Fruit fly (Drosophila melanogaster) whole organism, embryonic: ENCODE measurements around the gene uif.

Experiments used
- Abd-B ChIP-seq: fragments of 200-800 bp; sonication (Bioruptor generic); optimal IDR thresholded peaks from 2 replicates; lab custom pipeline; 2018; ENCODE audit warnings: missing biosample characterization, mild to moderate bottlenecking, missing genetic modification characterization, moderate library complexity
- Ada2b ChIP-seq: fragments of 200-800 bp; sonication (Bioruptor generic); IDR thresholded peaks from 2 replicates; pipeline ENCODE4 v1.3.6; 2022; ENCODE audit warnings: missing biosample characterization, missing genetic modification characterization
- C15 ChIP-seq: fragments of 200-800 bp; sonication (Bioruptor generic); IDR thresholded peaks from 3 replicates; pipeline ENCODE4 v1.3.6; 2022; ENCODE audit warnings: missing biosample characterization, missing genetic modification characterization
- CG10959 ChIP-seq: fragments of 200-800 bp; sonication (Bioruptor generic); IDR thresholded peaks from 2 replicates; pipeline ENCODE4 v1.3.6; 2022; ENCODE audit warnings: missing biosample characterization, missing genetic modification characterization
- CG11247 ChIP-seq: fragments of 200-800 bp; sonication (Bioruptor generic); IDR thresholded peaks from 2 replicates; pipeline ENCODE4 v1.3.6; 2022; ENCODE audit warnings: missing biosample characterization, missing genetic modification characterization
- CG11696 ChIP-seq: fragments of 200-800 bp; sonication (Bioruptor generic); IDR thresholded peaks from 2 replicates; pipeline ENCODE4 v1.3.6; 2022; ENCODE audit warnings: missing biosample characterization, missing genetic modification characterization
- CG12299 ChIP-seq: fragments of 200-800 bp; sonication (Bioruptor generic); optimal IDR thresholded peaks from 2 replicates; lab custom pipeline; 2018; ENCODE audit warnings: missing biosample characterization, mild to moderate bottlenecking, missing genetic modification characterization
- CG13287 ChIP-seq: fragments of 200-800 bp; sonication (Bioruptor generic); IDR thresholded peaks from 2 replicates; pipeline ENCODE4 v1.3.6; 2022; ENCODE audit warnings: missing biosample characterization, missing genetic modification characterization; ENCODE audit not compliant: partially characterized antibody
- CG13296 ChIP-seq: fragments of 200-800 bp; sonication (Bioruptor generic); optimal IDR thresholded peaks from 3 replicates; lab custom pipeline; 2018; ENCODE audit warnings: missing biosample characterization, mild to moderate bottlenecking, missing genetic modification characterization
- CG13624 ChIP-seq: fragments of 200-800 bp; sonication (Bioruptor generic); optimal IDR thresholded peaks from 2 replicates; lab custom pipeline; 2016; ENCODE audit warnings: missing biosample characterization, missing genetic modification characterization
- CG14441 ChIP-seq: fragments of 200-800 bp; sonication (Bioruptor generic); IDR thresholded peaks from 2 replicates; pipeline ENCODE4 v1.3.6; 2022; ENCODE audit warnings: missing biosample characterization, missing genetic modification characterization
- CG15073 ChIP-seq: fragments of 200-800 bp; sonication (Bioruptor generic); optimal IDR thresholded peaks from 2 replicates; lab custom pipeline; 2016; ENCODE audit warnings: missing biosample characterization, missing genetic modification characterization
- CG1603 ChIP-seq: fragments of 200-800 bp; sonication (Bioruptor generic); optimal IDR thresholded peaks from 2 replicates; lab custom pipeline; 2019; ENCODE audit warnings: missing biosample characterization, mild to moderate bottlenecking, missing genetic modification characterization, moderate library complexity
- CG16779 ChIP-seq: fragments of 200-800 bp; sonication (Bioruptor generic); IDR thresholded peaks from 2 replicates; pipeline ENCODE4 v1.3.6; 2022; ENCODE audit warnings: missing biosample characterization, missing genetic modification characterization
- CG2116 ChIP-seq: fragments of 200-800 bp; sonication (Bioruptor generic); optimal IDR thresholded peaks from 3 replicates; lab custom pipeline; 2018; ENCODE audit warnings: missing biosample characterization, mild to moderate bottlenecking, missing genetic modification characterization
- CG2678 ChIP-seq: fragments of 200-800 bp; sonication (Bioruptor generic); optimal IDR thresholded peaks from 3 replicates; lab custom pipeline; 2019; ENCODE audit warnings: missing biosample characterization, mild to moderate bottlenecking, missing genetic modification characterization, moderate library complexity
- CG31388 ChIP-seq: fragments of 200-800 bp; sonication (Bioruptor generic); optimal IDR thresholded peaks from 2 replicates; lab custom pipeline; 2016; ENCODE audit warnings: missing biosample characterization, missing genetic modification characterization
- CG34376 ChIP-seq: fragments of 200-800 bp; sonication (Bioruptor generic); optimal IDR thresholded peaks from 2 replicates; lab custom pipeline; 2018; ENCODE audit warnings: missing biosample characterization, mild to moderate bottlenecking, missing genetic modification characterization
- CG3838 ChIP-seq: fragments of 200-800 bp; sonication (Bioruptor generic); optimal IDR thresholded peaks from 3 replicates; lab custom pipeline; 2016; ENCODE audit warnings: missing biosample characterization, missing genetic modification characterization
- CG8281 ChIP-seq: fragments of 200-800 bp; sonication (Bioruptor generic); optimal IDR thresholded peaks from 2 replicates; lab custom pipeline; 2018; ENCODE audit warnings: missing biosample characterization, mild to moderate bottlenecking, missing genetic modification characterization, moderate library complexity
- CG8388 ChIP-seq: fragments of 200-800 bp; sonication (Bioruptor generic); optimal IDR thresholded peaks from 2 replicates; lab custom pipeline; 2019; ENCODE audit warnings: missing biosample characterization, mild to moderate bottlenecking, missing genetic modification characterization, moderate library complexity
- CG8924 ChIP-seq: fragments of 200-800 bp; optimal IDR thresholded peaks from 3 replicates; lab custom pipeline; 2019; ENCODE audit warnings: missing biosample characterization, mild to moderate bottlenecking, missing genetic modification characterization, moderate library complexity
- CG9609 ChIP-seq: fragments of 200-800 bp; sonication (Bioruptor generic); optimal IDR thresholded peaks from 3 replicates; lab custom pipeline; 2016; ENCODE audit warnings: missing biosample characterization, missing genetic modification characterization
- CTCF ChIP-seq: fragments of 200-800 bp; sonication (Bioruptor generic); optimal IDR thresholded peaks from 2 replicates; lab custom pipeline; 2017; ENCODE audit warnings: missing biosample characterization, mild to moderate bottlenecking, missing genetic modification characterization, moderate library complexity
- Chrac-16 ChIP-seq: fragments of 200-800 bp; sonication (Bioruptor generic); optimal IDR thresholded peaks from 3 replicates; lab custom pipeline; 2016; ENCODE audit warnings: missing biosample characterization, missing genetic modification characterization
- D19A ChIP-seq: fragments of 200-800 bp; optimal IDR thresholded peaks from 3 replicates; lab custom pipeline; 2019; ENCODE audit warnings: missing biosample characterization, mild to moderate bottlenecking, missing genetic modification characterization, moderate library complexity
- Dad ChIP-seq: fragments of 200-800 bp; sonication (Bioruptor generic); optimal IDR thresholded peaks from 3 replicates; lab custom pipeline; 2016; ENCODE audit warnings: missing biosample characterization, missing genetic modification characterization
- Deaf1 ChIP-seq: fragments of 200-800 bp; optimal IDR thresholded peaks from 3 replicates; lab custom pipeline; 2019; ENCODE audit warnings: missing biosample characterization, mild to moderate bottlenecking, missing genetic modification characterization, moderate library complexity
- Dref ChIP-seq: fragments of 200-800 bp; sonication (Bioruptor generic); IDR thresholded peaks from 2 replicates; pipeline ENCODE4 v1.3.6; 2022; ENCODE audit warnings: missing biosample characterization, missing genetic modification characterization
- Gug ChIP-seq: fragments of 200-800 bp; sonication (Bioruptor generic); IDR thresholded peaks from 4 replicates; pipeline ENCODE4 v1.3.6; 2022; ENCODE audit warnings: missing biosample characterization, missing genetic modification characterization
- H15 ChIP-seq: fragments of 200-800 bp; sonication (Bioruptor generic); IDR thresholded peaks from 3 replicates; pipeline ENCODE4 v1.3.6; 2022; ENCODE audit warnings: missing biosample characterization, missing genetic modification characterization
- Hr78 ChIP-seq, 2 experiments: fragments of 200-800 bp in 1 of 2; fragments of >200 bp in 1 of 2; sonication (Bioruptor generic) in 1 of 2; optimal IDR thresholded peaks; 2 replicates each; lab custom pipeline; 2017 to 2019; ENCODE audit warnings: missing biosample characterization in 2 of 2, missing genetic modification characterization in 2 of 2, mild to moderate bottlenecking in 1 of 2, moderate library complexity in 1 of 2
- MBD-R2 ChIP-seq: fragments of 200-800 bp; sonication (Bioruptor generic); IDR thresholded peaks from 2 replicates; pipeline ENCODE4 v1.3.6; 2022; ENCODE audit warnings: missing biosample characterization, missing genetic modification characterization
- Meics ChIP-seq: fragments of 200-800 bp; sonication (Bioruptor generic); optimal IDR thresholded peaks from 2 replicates; lab custom pipeline; 2017; ENCODE audit warnings: missing biosample characterization, mild to moderate bottlenecking, missing genetic modification characterization
- Sin3A ChIP-seq: fragments of >200 bp; optimal IDR thresholded peaks from 2 replicates; lab custom pipeline; 2018
- TFAM ChIP-seq: fragments of 200-800 bp; sonication (Bioruptor generic); optimal IDR thresholded peaks from 2 replicates; lab custom pipeline; 2017; ENCODE audit warnings: missing biosample characterization, missing genetic modification characterization, inconsistent platforms
- Usf ChIP-seq: fragments of 200-800 bp; sonication (Bioruptor generic); optimal IDR thresholded peaks from 2 replicates; lab custom pipeline; 2017; ENCODE audit warnings: missing genotype, missing biosample characterization, missing genetic modification characterization
- ab ChIP-seq: fragments of 200-800 bp; sonication (Bioruptor generic); optimal IDR thresholded peaks from 2 replicates; lab custom pipeline; 2016; ENCODE audit warnings: missing biosample characterization, missing genetic modification characterization
- ap ChIP-seq: fragments of 200-800 bp; sonication (Bioruptor generic); IDR thresholded peaks from 2 replicates; pipeline ENCODE4 v1.3.6; 2022; ENCODE audit warnings: missing biosample characterization, missing genetic modification characterization
- ase ChIP-seq: fragments of 200-800 bp; sonication (Bioruptor generic); IDR thresholded peaks from 3 replicates; pipeline ENCODE4 v1.3.6; 2022; ENCODE audit warnings: missing biosample characterization, missing genetic modification characterization
- dati ChIP-seq: fragments of 200-800 bp; sonication (Bioruptor generic); IDR thresholded peaks from 2 replicates; pipeline ENCODE4 v1.3.6; 2022; ENCODE audit warnings: missing biosample characterization, missing genetic modification characterization
- disco-r ChIP-seq: fragments of 200-800 bp; sonication (Bioruptor generic); optimal IDR thresholded peaks from 2 replicates; lab custom pipeline; 2016; ENCODE audit warnings: missing biosample characterization, missing genetic modification characterization
- exex ChIP-seq: fragments of 200-800 bp; sonication (Bioruptor generic); optimal IDR thresholded peaks from 4 replicates; lab custom pipeline; 2018; ENCODE audit warnings: missing biosample characterization, mild to moderate bottlenecking, missing genetic modification characterization, moderate library complexity
- fd3F ChIP-seq: fragments of 200-800 bp; sonication (Bioruptor generic); optimal IDR thresholded peaks from 2 replicates; lab custom pipeline; 2018; ENCODE audit warnings: missing biosample characterization, mild to moderate bottlenecking, missing genetic modification characterization, moderate library complexity
- fd96Cb ChIP-seq: fragments of 200-800 bp; sonication (Bioruptor generic); optimal IDR thresholded peaks from 2 replicates; lab custom pipeline; 2018; ENCODE audit warnings: missing biosample characterization, mild to moderate bottlenecking, missing genetic modification characterization, moderate library complexity
- hkb ChIP-seq, 2 experiments: fragments of 200-800 bp in 1 of 2; fragments of >200 bp in 1 of 2; sonication (Bioruptor generic) in 1 of 2; IDR thresholded peaks in 1 of 2; optimal IDR thresholded peaks in 1 of 2; 2 replicates each; pipeline versions ENCODE4 v1.3.6 to Lab custom; 2017 to 2022; ENCODE audit warnings: missing biosample characterization in 1 of 2, missing genetic modification characterization in 1 of 2
- peb ChIP-seq: fragments of 200-800 bp; sonication (Bioruptor generic); IDR thresholded peaks from 2 replicates; pipeline ENCODE4 v1.3.6; 2022; ENCODE audit warnings: missing biosample characterization, missing genetic modification characterization
- pum ChIP-seq: fragments of 200-800 bp; sonication (Bioruptor generic); optimal IDR thresholded peaks from 2 replicates; lab custom pipeline; 2016; ENCODE audit warnings: missing biosample characterization, missing genetic modification characterization
- sens-2 ChIP-seq: fragments of 200-800 bp; sonication (Bioruptor generic); IDR thresholded peaks from 2 replicates; pipeline ENCODE4 v1.3.6; 2022; ENCODE audit warnings: missing biosample characterization, missing genetic modification characterization
- sima ChIP-seq: fragments of 200-800 bp; sonication (Bioruptor generic); optimal IDR thresholded peaks from 2 replicates; lab custom pipeline; 2016; ENCODE audit warnings: missing biosample characterization, missing genetic modification characterization
- vfl ChIP-seq: fragments of 200-800 bp; sonication (Bioruptor generic); optimal IDR thresholded peaks from 2 replicates; lab custom pipeline; 2016; ENCODE audit warnings: missing biosample characterization, missing genetic modification characterization
- vvl ChIP-seq: fragments of 200-800 bp; sonication (Bioruptor generic); IDR thresholded peaks from 2 replicates; pipeline ENCODE4 v1.3.6; 2022; ENCODE audit warnings: missing biosample characterization, missing genetic modification characterization
- wek ChIP-seq: fragments of 200-800 bp; sonication (Bioruptor generic); optimal IDR thresholded peaks from 3 replicates; lab custom pipeline; 2018; ENCODE audit warnings: missing biosample characterization, mild to moderate bottlenecking, missing genetic modification characterization, moderate library complexity

uif gene

DNA sequence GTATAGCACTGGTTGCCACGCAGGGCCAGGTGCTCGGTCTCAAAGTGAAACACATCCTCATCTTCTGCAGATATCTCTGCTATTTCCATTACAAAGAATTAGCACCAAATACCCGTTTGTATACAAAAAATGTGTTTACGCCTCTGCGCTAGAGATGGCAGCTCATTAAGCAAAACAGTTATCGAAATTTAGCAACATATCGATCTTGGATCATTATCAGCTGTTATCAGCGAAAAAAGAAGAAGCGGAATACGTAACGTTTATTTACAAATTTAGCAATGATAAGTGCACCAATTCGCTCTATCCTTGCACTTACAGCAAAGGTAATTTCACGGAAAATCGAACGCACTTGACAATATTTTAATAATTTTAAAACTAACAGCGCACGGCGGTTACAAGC is 50.0 kb downstream of the uif start, which contains the start of the genes Atac1 and Hmgcl (continued):
- TF ChIP-seq Meics: no peak
- no peak for TF ChIP-seq CG31388
- no peak for TF ChIP-seq pum (GFP tag; lab: Kevin White, UChicago)
- TF ChIP-seq vfl (GFP tag; lab: Kevin White, UChicago): no peak
- 0 out of 2 replicates have a peak, but pooled peaks have one; percentile 32 for TF ChIP-seq vvl (GFP tag; lab: Robert Waterston, UW)
- no peak for TF ChIP-seq Hr78 (GFP tag; optimal IDR thresholded peaks at IDR 0.05; lab: Kevin White, UChicago)
- TF ChIP-seq Deaf1 (tag; lab: Kevin White, UChicago): no peak
- TF ChIP-seq Gug (GFP tag; lab: Robert Waterston, UW): no peak
- no peak for TF ChIP-seq ase
- no peak for TF ChIP-seq CG8388 (GFP tag; lab: Kevin White, UChicago)
- no peak for TF ChIP-seq ap (GFP tag; lab: Robert Waterston, UW)
- no peak for TF ChIP-seq CG16779 (GFP tag; lab: Robert Waterston, UW)
- TF ChIP-seq dati (GFP tag; lab: Robert Waterston, UW): no peak
- peak; percentile 65 for TF ChIP-seq Dref (GFP tag; lab: Robert Waterston, UW)
- TF ChIP-seq CG13624: no peak
- TF ChIP-seq CG11247 (GFP tag; lab: Robert Waterston, UW): no peak
- TF ChIP-seq CG34376: no peak
- no peak for TF ChIP-seq Sin3A (lab: Kevin White, UChicago)
- TF ChIP-seq CG2116: peak; percentile 14
- no peak for TF ChIP-seq CG9609
- no peak for TF ChIP-seq CG15073 (GFP tag; lab: Kevin White, UChicago)
- TF ChIP-seq fd3F (GFP tag; lab: Kevin White, UChicago): no peak
- no peak for TF ChIP-seq CG3838 (GFP tag; lab: Kevin White, UChicago)
- TF ChIP-seq wek (GFP tag; lab: Kevin White, UChicago): no peak
- TF ChIP-seq sima (GFP tag; lab: Kevin White, UChicago): no peak
- no peak for TF ChIP-seq Abd-B (GFP tag; lab: Kevin White, UChicago)
- no peak for TF ChIP-seq CG10959
- no peak for TF ChIP-seq Chrac-16 (GFP tag; lab: Kevin White, UChicago)
- TF ChIP-seq CG2678 (tag; lab: Kevin White, UChicago): no peak
- TF ChIP-seq fd96Cb (tag; lab: Kevin White, UChicago): no peak
- no peak for TF ChIP-seq CG8924
- no peak for TF ChIP-seq Ada2b (GFP tag; lab: Robert Waterston, UW)
- no peak for TF ChIP-seq peb (GFP tag; lab: Robert Waterston, UW)
- no peak for TF ChIP-seq Dad (GFP tag; lab: Kevin White, UChicago)
- TF ChIP-seq exex (tag; lab: Kevin White, UChicago): no peak
- TF ChIP-seq TFAM (GFP tag; lab: Kevin White, UChicago): no peak
- no peak for TF ChIP-seq CG14441 (GFP tag; lab: Robert Waterston, UW)
- TF ChIP-seq D19A (tag; lab: Kevin White, UChicago): no peak
- no peak for TF ChIP-seq CG11696 (GFP tag; lab: Robert Waterston, UW)
- no peak for TF ChIP-seq CG1603 (tag; lab: Kevin White, UChicago)
- no peak for TF ChIP-seq ab (GFP tag; lab: Kevin White, UChicago)
- no peak for TF ChIP-seq CG12299 (tag; lab: Kevin White, UChicago)
- no peak for TF ChIP-seq hkb (optimal IDR thresholded peaks at IDR 0.05; lab: Kevin White, UChicago)
- TF ChIP-seq hkb (GFP tag; IDR thresholded peaks at IDR 0.05; lab: Robert Waterston, UW): no peak
- TF ChIP-seq CTCF: no peak
- peak; percentile 78 for TF ChIP-seq MBD-R2 (GFP tag; lab: Robert Waterston, UW)
- no peak for TF ChIP-seq disco-r (GFP tag; lab: Kevin White, UChicago)
- TF ChIP-seq C15 (GFP tag; lab: Robert Waterston, UW): no peak
- no peak for TF ChIP-seq H15 (GFP tag; lab: Robert Waterston, UW)
- TF ChIP-seq sens-2 (GFP tag; lab: Robert Waterston, UW): no peak
- no peak for TF ChIP-seq CG13296 (GFP tag; lab: Kevin White, UChicago)
- no peak for TF ChIP-seq CG8281
- no peak for TF ChIP-seq Usf (GFP tag; lab: Kevin White, UChicago)
- peak; percentile 53 for TF ChIP-seq CG13287 (GFP tag; lab: Robert Waterston, UW)
